Fruit fly (Drosophila melanogaster): ENCODE measurements around the gene CG18048.

CG18048 gene

DNA sequence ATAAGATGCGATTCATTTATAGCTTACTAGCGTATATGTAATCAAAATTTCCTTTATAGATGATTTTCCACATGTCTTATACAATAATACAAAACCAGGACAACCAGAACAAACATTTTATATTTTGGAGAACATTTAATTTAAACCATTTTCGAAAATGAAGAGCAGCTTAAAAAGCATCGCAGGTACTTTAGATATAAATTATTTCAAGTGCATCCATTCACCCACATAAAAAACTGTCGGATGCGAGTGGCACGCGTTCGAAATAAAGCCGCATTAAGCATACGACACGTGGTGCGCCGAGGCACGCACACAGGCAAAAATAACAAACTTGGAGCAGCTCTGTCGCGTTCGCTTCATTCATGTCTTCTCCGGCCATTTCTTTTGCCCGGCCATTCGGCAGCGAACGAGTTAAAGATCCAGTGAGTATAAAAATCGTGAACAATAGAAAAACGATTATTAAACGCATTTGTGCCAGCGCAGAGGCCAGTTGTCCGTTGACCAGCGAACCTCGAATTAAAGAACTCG, 10.9 kb upstream of the CG18048 start, which contains the start of gene Osi19 (continued):
- no peak for TF ChIP-seq CG15011 (GFP tag; optimal IDR thresholded peaks at IDR 0.05)
- no peak for TF ChIP-seq CG17568 (GFP tag; optimal IDR thresholded peaks at IDR 0.05)
- no peak for TF ChIP-seq CG3847 (GFP tag; IDR thresholded peaks at IDR 0.05)
- no peak for TF ChIP-seq CG12155 (GFP tag; optimal IDR thresholded peaks at IDR 0.05)
- peak; percentile 42 for TF ChIP-seq Med (GFP tag)

DNA sequence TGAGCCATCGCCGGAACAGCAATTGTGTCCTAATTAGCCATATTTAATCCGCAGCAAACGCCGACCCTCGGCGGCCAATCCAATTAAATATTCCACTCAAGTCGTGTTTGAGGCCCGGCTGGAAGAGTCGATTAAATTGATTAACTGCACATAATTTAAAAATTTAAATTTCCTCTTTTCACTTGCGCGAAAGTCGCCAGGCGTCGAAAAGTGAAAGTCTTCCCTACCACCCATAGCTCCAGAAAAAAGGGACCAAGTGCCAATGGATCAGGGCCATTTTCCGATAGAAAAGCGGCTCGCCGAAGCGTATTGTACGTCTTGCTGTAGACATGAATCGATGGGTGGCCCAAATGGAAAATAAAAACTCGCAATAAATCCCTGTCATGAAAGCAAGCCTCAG, 8.5 kb upstream of the CG18048 start:
- no peak for TF ChIP-seq CG18764 (GFP tag; optimal IDR thresholded peaks at IDR 0.05)
- no peak for TF ChIP-seq CG10321 (GFP tag; IDR thresholded peaks at IDR 0.05)
- TF ChIP-seq Gug (GFP tag; IDR thresholded peaks at IDR 0.05) = no peak
- TF ChIP-seq CG7839 (tag; optimal IDR thresholded peaks at IDR 0.05) = no peak
- TF ChIP-seq Blimp-1 (GFP tag; optimal IDR thresholded peaks at IDR 0.05) = peak; percentile 57
- TF ChIP-seq en (GFP tag; optimal IDR thresholded peaks at IDR 0.05) = no peak
- no peak for TF ChIP-seq CG12155 (GFP tag; optimal IDR thresholded peaks at IDR 0.05)
- peak; percentile 74 for TF ChIP-seq Ets65A (GFP tag)
- no peak for TF ChIP-seq al (GFP tag; IDR thresholded peaks at IDR 0.05)
- no peak for TF ChIP-seq vfl (GFP tag; optimal IDR thresholded peaks at IDR 0.05)
- no peak for TF ChIP-seq oc (tag; optimal IDR thresholded peaks at IDR 0.05)
- TF ChIP-seq fu2 (GFP tag; optimal IDR thresholded peaks at IDR 0.05) = no peak
- TF ChIP-seq Abd-B (GFP tag; optimal IDR thresholded peaks at IDR 0.05) = no peak

DNA sequence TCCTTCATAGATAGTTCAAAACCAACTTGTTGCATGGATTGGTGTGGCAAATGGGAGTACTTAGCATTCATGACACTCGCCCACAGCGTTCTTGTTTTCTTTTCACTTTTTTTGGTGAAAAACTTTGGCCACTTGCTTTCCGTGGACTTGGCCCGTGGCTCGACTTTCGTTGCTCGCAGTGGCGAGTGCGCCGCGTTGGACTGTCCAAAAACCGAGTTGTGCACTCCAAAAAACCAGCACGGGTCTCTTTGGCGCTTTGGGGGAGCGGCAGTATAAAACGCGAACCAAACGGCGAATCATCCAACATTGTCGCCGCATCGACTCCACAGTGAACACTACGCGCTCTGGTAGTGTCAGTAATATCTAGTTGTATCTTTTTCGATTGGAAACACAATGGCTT, 6.1 kb upstream of the CG18048 start, which contains the start of gene Osi20:
Gene Osi20, plus strand, starts transcription at position 301 of the 400 bp plus-strand sequence.
- TF ChIP-seq CG1603 (tag; optimal IDR thresholded peaks at IDR 0.05) (no peak), ara (GFP tag; IDR thresholded peaks at IDR 0.05) (0 out of 2 replicates have a peak, but pooled peaks have one; percentile 18), Blimp-1 (GFP tag; optimal IDR thresholded peaks at IDR 0.05) (peak; percentile 50), ham (GFP tag; IDR thresholded peaks at IDR 0.05) (no peak)

DNA sequence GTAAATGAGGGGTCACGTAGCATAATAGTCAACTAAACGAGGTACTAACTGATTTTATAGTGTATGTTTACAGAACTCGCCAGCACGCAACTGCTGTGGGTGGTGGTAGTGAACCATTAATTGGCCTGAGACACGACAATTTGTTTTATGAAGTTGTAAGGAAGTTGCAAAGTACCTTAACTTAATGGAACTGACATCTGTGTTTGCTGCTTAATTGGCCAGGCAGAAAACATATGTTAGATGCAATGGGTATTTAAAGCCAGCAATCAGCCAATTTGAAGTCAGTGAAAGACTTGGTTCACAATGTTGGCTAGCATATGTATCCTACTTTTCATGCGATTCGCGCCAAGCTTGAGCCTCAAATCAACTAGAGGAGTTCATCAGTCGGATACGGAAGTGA, 4.2 kb upstream of the CG18048 start, which contains the start of gene CG17917:
Gene CG17917, plus strand, starts transcription at position 301 of the 400 bp plus-strand sequence.
- no peak for TF ChIP-seq onecut (GFP tag; IDR thresholded peaks at IDR 0.05)
- TF ChIP-seq CG17328 (GFP tag; IDR thresholded peaks at IDR 0.05) = no peak
- TF ChIP-seq CG6175 (GFP tag; IDR thresholded peaks at IDR 0.05) = no peak
- TF ChIP-seq cato (GFP tag; optimal IDR thresholded peaks at IDR 0.05; ENCODE audit: borderline replicate concordance) = no peak
- no peak for TF ChIP-seq kay (GFP tag; optimal IDR thresholded peaks at IDR 0.05)
- TF ChIP-seq B-H1 (GFP tag; IDR thresholded peaks at IDR 0.05) = no peak
- no peak for TF ChIP-seq luna (GFP tag; optimal IDR thresholded peaks at IDR 0.05)
- no peak for TF ChIP-seq esg (GFP tag; conservative IDR thresholded peaks at IDR 0.05)
- TF ChIP-seq Doc3 (GFP tag; IDR thresholded peaks at IDR 0.05; ENCODE audit: partially characterized antibody) = no peak
- TF ChIP-seq MBD-R2 (GFP tag; IDR thresholded peaks at IDR 0.05) = no peak
- TF ChIP-seq croc (GFP tag; conservative IDR thresholded peaks at IDR 0.05) = no peak
- TF ChIP-seq CG14014 (GFP tag; IDR thresholded peaks at IDR 0.05) = no peak
- TF ChIP-seq CG17385 (GFP tag; optimal IDR thresholded peaks at IDR 0.05) = no peak
- TF ChIP-seq CG12236 (GFP tag; optimal IDR thresholded peaks at IDR 0.05) = no peak
- no peak for TF ChIP-seq ranshi (GFP tag; IDR thresholded peaks at IDR 0.05)
- TF ChIP-seq wek (GFP tag; optimal IDR thresholded peaks at IDR 0.05) = no peak
- TF ChIP-seq amos (GFP tag; IDR thresholded peaks at IDR 0.05; ENCODE audit: partially characterized antibody) = no peak
- no peak for TF ChIP-seq ac (GFP tag; optimal IDR thresholded peaks at IDR 0.05)
- no peak for TF ChIP-seq tup (GFP tag; optimal IDR thresholded peaks at IDR 0.05)
